Fruit fly (Drosophila melanogaster) whole organism, embryonic: Measurements from ENCODE around the gene CG15880.
A peak's percentile ranks its signal among the peaks of the same experiment; 100 is the strongest.

Experiments
- B-H2 ChIP-seq: fragments of 200-800 bp; sonication (Bioruptor generic); optimal IDR thresholded peaks from 2 replicates; lab custom pipeline; 2018; ENCODE audit warnings: missing biosample characterization, mild to moderate bottlenecking, missing genetic modification characterization
- CG12071 ChIP-seq: fragments of 200-800 bp; sonication (Bioruptor generic); optimal IDR thresholded peaks from 3 replicates; lab custom pipeline; 2018; ENCODE audit warnings: missing biosample characterization, mild to moderate bottlenecking, missing genetic modification characterization
- CG13287 ChIP-seq: fragments of 200-800 bp; sonication (Bioruptor generic); IDR thresholded peaks from 2 replicates; pipeline ENCODE4 v1.3.6; 2022; ENCODE audit warnings: missing biosample characterization, missing genetic modification characterization; ENCODE audit not compliant: partially characterized antibody
- CG13296 ChIP-seq: fragments of 200-800 bp; sonication (Bioruptor generic); optimal IDR thresholded peaks from 3 replicates; lab custom pipeline; 2018; ENCODE audit warnings: missing biosample characterization, mild to moderate bottlenecking, missing genetic modification characterization
- CG13424 ChIP-seq: fragments of 200-800 bp; sonication (Bioruptor generic); optimal IDR thresholded peaks from 2 replicates; lab custom pipeline; 2019; ENCODE audit warnings: missing biosample characterization, mild to moderate bottlenecking, missing genetic modification characterization, moderate library complexity
- CG14667 ChIP-seq: fragments of 200-800 bp; sonication (Bioruptor generic); IDR thresholded peaks from 2 replicates; pipeline ENCODE4 v1.3.6; 2022; ENCODE audit warnings: missing biosample characterization, missing genetic modification characterization
- CG14710 ChIP-seq: fragments of 200-800 bp; sonication (Bioruptor generic); optimal IDR thresholded peaks from 3 replicates; lab custom pipeline; 2019; ENCODE audit warnings: missing biosample characterization, mild to moderate bottlenecking, missing genetic modification characterization, moderate library complexity
- CG15479 ChIP-seq: fragments of 200-800 bp; sonication (Bioruptor generic); optimal IDR thresholded peaks from 3 replicates; lab custom pipeline; 2019; ENCODE audit warnings: missing biosample characterization, mild to moderate bottlenecking, missing genetic modification characterization, moderate library complexity
- CG17802 ChIP-seq: fragments of 200-800 bp; sonication (Bioruptor generic); optimal IDR thresholded peaks from 2 replicates; lab custom pipeline; 2018; ENCODE audit warnings: missing biosample characterization, mild to moderate bottlenecking, missing genetic modification characterization, moderate library complexity
- CG1832 ChIP-seq: fragments of 200-800 bp; sonication (Bioruptor generic); optimal IDR thresholded peaks from 2 replicates; lab custom pipeline; 2017; ENCODE audit warnings: missing biosample characterization, mild to moderate bottlenecking, missing genetic modification characterization, inconsistent platforms
- CG18619 ChIP-seq: fragments of 200-800 bp; sonication (Bioruptor generic); optimal IDR thresholded peaks from 3 replicates; lab custom pipeline; 2017; ENCODE audit warnings: missing biosample characterization, mild to moderate bottlenecking, missing genetic modification characterization
- CG2129 ChIP-seq: fragments of 200-800 bp; sonication (Bioruptor generic); IDR thresholded peaks from 2 replicates; pipeline ENCODE4 v1.3.6; 2022; ENCODE audit warnings: missing biosample characterization, missing genetic modification characterization; ENCODE audit not compliant: partially characterized antibody
- CG2199 ChIP-seq: fragments of 200-800 bp; sonication (Bioruptor generic); IDR thresholded peaks from 3 replicates; pipeline ENCODE4 v1.3.6; 2022; ENCODE audit warnings: missing biosample characterization, missing genetic modification characterization
- CG30020 ChIP-seq: fragments of 200-800 bp; optimal IDR thresholded peaks from 2 replicates; lab custom pipeline; 2019; ENCODE audit warnings: missing biosample characterization, mild to moderate bottlenecking, missing genetic modification characterization, moderate library complexity
- CG32767 ChIP-seq: fragments of 200-800 bp; sonication (Bioruptor generic); IDR thresholded peaks from 2 replicates; pipeline ENCODE4 v1.3.6; 2022; ENCODE audit warnings: missing biosample characterization, missing genetic modification characterization
- CG33557 ChIP-seq: fragments of 200-800 bp; sonication (Bioruptor generic); optimal IDR thresholded peaks from 2 replicates; lab custom pipeline; 2019; ENCODE audit warnings: missing biosample characterization, mild to moderate bottlenecking, missing genetic modification characterization, moderate library complexity
- CG34224 ChIP-seq: fragments of 200-800 bp; sonication (Bioruptor generic); IDR thresholded peaks from 3 replicates; pipeline ENCODE4 v1.3.6; 2022; ENCODE audit warnings: missing biosample characterization, missing genetic modification characterization; ENCODE audit not compliant: partially characterized antibody
- CG43689 ChIP-seq: fragments of 200-800 bp; sonication (Bioruptor generic); IDR thresholded peaks from 2 replicates; pipeline ENCODE4 v1.3.6; 2022; ENCODE audit warnings: missing biosample characterization, missing genetic modification characterization
- CG5245 ChIP-seq: fragments of 200-800 bp; sonication (Bioruptor generic); optimal IDR thresholded peaks from 3 replicates; lab custom pipeline; 2016; ENCODE audit warnings: missing biosample characterization, missing genetic modification characterization
- Deaf1 ChIP-seq: fragments of 200-800 bp; optimal IDR thresholded peaks from 3 replicates; lab custom pipeline; 2019; ENCODE audit warnings: missing biosample characterization, mild to moderate bottlenecking, missing genetic modification characterization, moderate library complexity
- Doc2 ChIP-seq: fragments of 200-800 bp; sonication (Bioruptor generic); IDR thresholded peaks from 2 replicates; pipeline ENCODE4 v1.3.6; 2022; ENCODE audit warnings: missing biosample characterization, missing genetic modification characterization
- Dref ChIP-seq: fragments of 200-800 bp; sonication (Bioruptor generic); IDR thresholded peaks from 2 replicates; pipeline ENCODE4 v1.3.6; 2022; ENCODE audit warnings: missing biosample characterization, missing genetic modification characterization
- E2f1 ChIP-seq: fragments of 200-800 bp; sonication (Bioruptor generic); IDR thresholded peaks from 2 replicates; pipeline ENCODE4 v1.3.6; 2022; ENCODE audit warnings: missing biosample characterization, missing genetic modification characterization
- Fer1 ChIP-seq: fragments of 200-800 bp; sonication (Bioruptor generic); optimal IDR thresholded peaks from 2 replicates; lab custom pipeline; 2017; ENCODE audit warnings: missing biosample characterization, mild to moderate bottlenecking, missing genetic modification characterization
- HHEX ChIP-seq: fragments of 200-800 bp; sonication (Bioruptor generic); optimal IDR thresholded peaks from 3 replicates; lab custom pipeline; 2017; ENCODE audit warnings: missing biosample characterization, mild to moderate bottlenecking, missing genetic modification characterization, missing genetic modification reagents
- Hsf ChIP-seq: fragments of 200-800 bp; sonication (Bioruptor generic); optimal IDR thresholded peaks from 3 replicates; lab custom pipeline; 2016; ENCODE audit warnings: missing biosample characterization, missing genetic modification characterization
- Med ChIP-seq: fragments of 200-800 bp; sonication (Bioruptor generic); peaks from one replicate; lab custom pipeline; 2016; ENCODE audit warnings: missing biosample characterization, missing genetic modification characterization, mild to moderate bottlenecking, inconsistent platforms, moderate library complexity
- Sry-δ ChIP-seq: fragments of 200-800 bp; sonication (Bioruptor generic); optimal IDR thresholded peaks from 2 replicates; lab custom pipeline; 2016; ENCODE audit warnings: missing biosample characterization, missing genetic modification characterization
- Trl ChIP-seq, 3 experiments: fragments of >200 bp in 2 of 3; fragments of 200-800 bp in 1 of 3; sonication (Bioruptor generic) in 1 of 3; optimal IDR thresholded peaks; 2 replicates in 1 of 3; 3 replicates in 2 of 3; lab custom pipeline; 2016 to 2017; ENCODE audit warnings: missing biosample characterization in 1 of 3, missing genetic modification characterization in 1 of 3
- Xbp1 ChIP-seq: fragments of 200-800 bp; sonication (Bioruptor generic); optimal IDR thresholded peaks from 3 replicates; lab custom pipeline; 2016; ENCODE audit warnings: missing biosample characterization, mild to moderate bottlenecking, missing genetic modification characterization
- bsh ChIP-seq, 2 experiments: fragments of 200-800 bp; sonication (Bioruptor generic); optimal IDR thresholded peaks; 2 replicates each; lab custom pipeline; 2017 to 2018; ENCODE audit warnings: mild to moderate bottlenecking in 2 of 2, missing biosample characterization in 2 of 2, missing genetic modification characterization in 2 of 2, moderate library complexity in 1 of 2
- chn ChIP-seq: fragments of 200-800 bp; sonication (Bioruptor generic); optimal IDR thresholded peaks from 2 replicates; lab custom pipeline; 2016; ENCODE audit warnings: missing biosample characterization, missing genetic modification characterization
- ci ChIP-seq: fragments of 200-800 bp; sonication (Bioruptor generic); IDR thresholded peaks from 3 replicates; pipeline ENCODE4 v1.3.6; 2022; ENCODE audit warnings: missing biosample characterization, missing genetic modification characterization
- ewg ChIP-seq: fragments of 200-800 bp; sonication (Bioruptor generic); optimal IDR thresholded peaks from 3 replicates; lab custom pipeline; 2017; ENCODE audit warnings: mild to moderate bottlenecking, missing biosample characterization, missing genetic modification reagents, missing genetic modification characterization
- exex ChIP-seq: fragments of 200-800 bp; sonication (Bioruptor generic); optimal IDR thresholded peaks from 4 replicates; lab custom pipeline; 2018; ENCODE audit warnings: missing biosample characterization, mild to moderate bottlenecking, missing genetic modification characterization, moderate library complexity
- knrl ChIP-seq: fragments of 200-800 bp; sonication (Bioruptor generic); IDR thresholded peaks from 3 replicates; pipeline ENCODE4 v1.3.6; 2022; ENCODE audit warnings: missing biosample characterization, missing genetic modification characterization; ENCODE audit not compliant: partially characterized antibody
- lab ChIP-seq: fragments of 200-800 bp; sonication (Bioruptor generic); optimal IDR thresholded peaks from 3 replicates; lab custom pipeline; 2017; ENCODE audit warnings: missing biosample characterization, missing genetic modification characterization, mild to moderate bottlenecking, moderate library complexity, missing genetic modification reagents
- lmd ChIP-seq: fragments of 200-800 bp; sonication (Bioruptor generic); IDR thresholded peaks from 2 replicates; pipeline ENCODE4 v1.3.6; 2022; ENCODE audit warnings: missing biosample characterization, missing genetic modification characterization
- luna ChIP-seq: fragments of 200-800 bp; sonication (Bioruptor generic); optimal IDR thresholded peaks from 2 replicates; lab custom pipeline; 2016; ENCODE audit warnings: missing biosample characterization, missing genetic modification characterization
- mirr ChIP-seq: fragments of 200-800 bp; sonication (Bioruptor generic); optimal IDR thresholded peaks from 3 replicates; lab custom pipeline; 2018; ENCODE audit warnings: missing biosample characterization, mild to moderate bottlenecking, missing genetic modification characterization
- peb ChIP-seq: fragments of 200-800 bp; sonication (Bioruptor generic); IDR thresholded peaks from 2 replicates; pipeline ENCODE4 v1.3.6; 2022; ENCODE audit warnings: missing biosample characterization, missing genetic modification characterization
- pros ChIP-seq: fragments of 200-800 bp; sonication (Bioruptor generic); optimal IDR thresholded peaks from 3 replicates; lab custom pipeline; 2019; ENCODE audit warnings: missing biosample characterization, mild to moderate bottlenecking, missing genetic modification characterization, moderate library complexity
- psq ChIP-seq: fragments of 200-800 bp; sonication (Bioruptor generic); optimal IDR thresholded peaks from 2 replicates; lab custom pipeline; 2017; ENCODE audit warnings: missing biosample characterization, missing genetic modification characterization
- sens ChIP-seq: fragments of 200-800 bp; sonication (Bioruptor generic); peaks from one replicate; lab custom pipeline; 2016; ENCODE audit warnings: missing biosample characterization, missing genetic modification characterization
- seq ChIP-seq: fragments of 200-800 bp; sonication (Bioruptor generic); IDR thresholded peaks from 2 replicates; pipeline ENCODE4 v1.3.6; 2022; ENCODE audit warnings: missing biosample characterization, missing genetic modification characterization
- sr ChIP-seq: fragments of 200-800 bp; sonication (Bioruptor generic); IDR thresholded peaks from 3 replicates; pipeline ENCODE4 v1.3.6; 2022; ENCODE audit warnings: missing biosample characterization, missing genetic modification characterization
- tup ChIP-seq: fragments of 200-800 bp; sonication (Bioruptor generic); optimal IDR thresholded peaks from 2 replicates; lab custom pipeline; 2016; ENCODE audit warnings: missing biosample characterization, mild to moderate bottlenecking, missing genetic modification characterization, moderate library complexity
- wor ChIP-seq: fragments of 200-800 bp; sonication (Bioruptor generic); IDR thresholded peaks from 2 replicates; pipeline ENCODE4 v1.3.6; 2022; ENCODE audit warnings: missing biosample characterization, missing genetic modification characterization
- yki ChIP-seq: fragments of >200 bp; optimal IDR thresholded peaks from 3 replicates; lab custom pipeline; 2018
- zen ChIP-seq: fragments of 200-800 bp; sonication (Bioruptor generic); optimal IDR thresholded peaks from 3 replicates; lab custom pipeline; 2018; ENCODE audit warnings: missing biosample characterization, mild to moderate bottlenecking, missing genetic modification characterization, moderate library complexity
- zf30C ChIP-seq: fragments of 200-800 bp; sonication (Bioruptor generic); optimal IDR thresholded peaks from 3 replicates; lab custom pipeline; 2018; ENCODE audit warnings: missing biosample characterization, mild to moderate bottlenecking, missing genetic modification characterization

The CG15880 gene

DNA sequence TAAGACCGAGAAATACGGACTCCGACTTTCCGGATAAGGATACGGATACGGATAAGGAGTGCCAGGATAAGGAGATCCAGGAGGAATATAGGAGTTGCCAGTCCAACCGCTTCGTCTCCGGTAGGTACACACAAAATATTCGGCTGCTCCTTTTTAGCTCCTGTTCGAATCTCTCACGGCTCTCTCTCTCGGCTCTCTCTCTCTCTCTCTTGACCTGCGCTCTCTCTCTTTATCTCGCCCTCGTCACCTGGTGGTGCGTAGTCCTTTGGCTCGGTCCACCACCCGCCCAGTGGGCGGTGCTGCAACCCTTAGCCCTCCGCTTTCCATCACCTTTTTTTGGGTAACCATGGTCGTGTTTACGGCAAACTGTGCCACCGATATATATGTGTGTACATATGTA lies 8.6 kb upstream of the CG15880 start:
- TF ChIP-seq exex (tag; lab: Kevin White, UChicago) (no peak), seq (GFP tag; lab: Robert Waterston, UW) (peak; percentile 71), sr (GFP tag; lab: Robert Waterston, UW) (no peak), CG33557 (GFP tag; lab: Kevin White, UChicago) (no peak), zf30C (peak; percentile 80), CG15479 (GFP tag; lab: Kevin White, UChicago) (no peak), CG5245 (GFP tag; lab: Kevin White, UChicago) (no peak), peb (GFP tag; lab: Robert Waterston, UW) (no peak), psq (GFP tag; lab: Kevin White, UChicago) (no peak), Xbp1 (GFP tag; lab: Kevin White, UChicago) (no peak), chn (GFP tag; lab: Kevin White, UChicago) (peak; percentile 28), CG1832 (peak; percentile 18), sens (peak; percentile 79), CG14710 (tag; lab: Kevin White, UChicago) (no peak), CG2129 (no peak), B-H2 (GFP tag; lab: Kevin White, UChicago) (no peak), bsh (GFP tag; optimal IDR thresholded peaks at IDR 0.05; lab: Kevin White, UChicago) (no peak), CG30020 (no peak), yki (lab: Kevin White, UChicago) (peak; percentile 94), Trl (optimal IDR thresholded peaks at IDR 0.05; lab: Kevin White, UChicago) (peak; percentile 91 to 97), Trl (GFP tag; optimal IDR thresholded peaks at IDR 0.05; lab: Kevin White, UChicago) (peak; percentile 18), ewg (GFP tag; lab: Kevin White, UChicago) (peak; percentile 72), Sry-δ (GFP tag; lab: Kevin White, UChicago) (no peak), CG14667 (no peak), Med (peak; percentile 6), Deaf1 (tag; lab: Kevin White, UChicago) (peak; percentile 4), CG17802 (tag; lab: Kevin White, UChicago) (no peak), knrl (GFP tag; lab: Robert Waterston, UW) (no peak), CG2199 (GFP tag; lab: Robert Waterston, UW) (0 out of 3 replicates have a peak, but pooled peaks have one; percentile 70), CG12071 (GFP tag; lab: Kevin White, UChicago) (no peak), CG32767 (GFP tag; lab: Robert Waterston, UW) (peak; percentile 59; the same call in 1 of the 2 replicates), pros (GFP tag; lab: Kevin White, UChicago) (peak; percentile 78), CG34224 (GFP tag; lab: Robert Waterston, UW) (no peak)

- TF ChIP-seq tup = no peak
- peak; percentile 42 for TF ChIP-seq CG18619
- peak; percentile 51 for TF ChIP-seq Hsf
- no peak for TF ChIP-seq wor (GFP tag; lab: Robert Waterston, UW)
- peak; percentile 67 for TF ChIP-seq Fer1 (GFP tag; lab: Kevin White, UChicago)
- TF ChIP-seq ci (GFP tag; lab: Robert Waterston, UW) = peak; percentile 77; the same call in 2 of the 3 replicates
- no peak for TF ChIP-seq luna (GFP tag; lab: Kevin White, UChicago)
- peak; percentile 0 for TF ChIP-seq CG13296 (GFP tag; lab: Kevin White, UChicago)
- TF ChIP-seq HHEX (GFP tag; lab: Kevin White, UChicago) = no peak
- no peak for TF ChIP-seq E2f1 (GFP tag; lab: Robert Waterston, UW)
- TF ChIP-seq lab (GFP tag; lab: Kevin White, UChicago) = peak; percentile 81
- TF ChIP-seq zen (tag; lab: Kevin White, UChicago) = peak; percentile 75
- peak; percentile 28; the same call in 1 of the 2 replicates for TF ChIP-seq lmd (GFP tag; lab: Robert Waterston, UW)
- peak; percentile 100 for TF ChIP-seq Dref
- TF ChIP-seq CG13287 (GFP tag; lab: Robert Waterston, UW) = peak; percentile 96
- TF ChIP-seq mirr (GFP tag; lab: Kevin White, UChicago) = peak; percentile 43
- TF ChIP-seq Doc2 (GFP tag; lab: Robert Waterston, UW) = no peak
- TF ChIP-seq CG13424 (tag; lab: Kevin White, UChicago) = peak; percentile 38
- no peak for TF ChIP-seq CG43689 (GFP tag; lab: Robert Waterston, UW)
These were observed 8.1 kb upstream of the CG15880 start, which contains the start of the genes CG3862 and dock for dm6 chr2L:825768-826263. TSS of gene CG3862 (minus strand) at chr2L:825861. TSS of gene dock (plus strand) at chr2L:825969.
